Fruit fly (Drosophila melanogaster) whole organism, embryonic: Measurements from ENCODE around the gene enc.

Experiments used
- Adf1 ChIP-seq: fragments of 200-800 bp; sonication (Bioruptor generic); IDR thresholded peaks from 2 replicates; pipeline ENCODE4 v1.3.6; 2022; ENCODE audit warnings: missing biosample characterization, missing genetic modification characterization
- Blimp-1 ChIP-seq: fragments of 200-800 bp; sonication (Bioruptor generic); optimal IDR thresholded peaks from 3 replicates; lab custom pipeline; 2018; ENCODE audit warnings: missing biosample characterization, missing genetic modification characterization, mild to moderate bottlenecking, moderate library complexity, missing genetic modification reagents
- CG10209 ChIP-seq: fragments of 200-800 bp; sonication (Bioruptor generic); optimal IDR thresholded peaks from 3 replicates; lab custom pipeline; 2017; ENCODE audit warnings: missing biosample characterization, mild to moderate bottlenecking, missing genetic modification characterization, missing genetic modification reagents
- CG1024 ChIP-seq: fragments of 200-800 bp; sonication (Bioruptor generic); IDR thresholded peaks from 2 replicates; pipeline ENCODE4 v1.3.6; 2022; ENCODE audit warnings: missing biosample characterization, missing genetic modification characterization
- CG11247 ChIP-seq: fragments of 200-800 bp; sonication (Bioruptor generic); IDR thresholded peaks from 2 replicates; pipeline ENCODE4 v1.3.6; 2022; ENCODE audit warnings: missing biosample characterization, missing genetic modification characterization
- CG11398 ChIP-seq: fragments of 200-800 bp; sonication (Bioruptor generic); optimal IDR thresholded peaks from 2 replicates; lab custom pipeline; 2016; ENCODE audit warnings: missing biosample characterization, missing genetic modification characterization
- CG11504 ChIP-seq: fragments of 200-800 bp; sonication (Bioruptor generic); optimal IDR thresholded peaks from 3 replicates; lab custom pipeline; 2019; ENCODE audit warnings: missing biosample characterization, mild to moderate bottlenecking, missing genetic modification characterization, moderate library complexity
- CG12299 ChIP-seq: fragments of 200-800 bp; sonication (Bioruptor generic); optimal IDR thresholded peaks from 2 replicates; lab custom pipeline; 2018; ENCODE audit warnings: missing biosample characterization, mild to moderate bottlenecking, missing genetic modification characterization
- CG12659 ChIP-seq: fragments of 200-800 bp; sonication (Bioruptor generic); optimal IDR thresholded peaks from 3 replicates; lab custom pipeline; 2017; ENCODE audit warnings: mild to moderate bottlenecking, missing biosample characterization, missing genetic modification reagents, missing genetic modification characterization
- CG12769 ChIP-seq: fragments of 200-800 bp; sonication (Bioruptor generic); optimal IDR thresholded peaks from 2 replicates; lab custom pipeline; 2019; ENCODE audit warnings: missing biosample characterization, mild to moderate bottlenecking, missing genetic modification characterization, moderate library complexity
- CG14860 ChIP-seq: fragments of 200-800 bp; sonication (Bioruptor generic); IDR thresholded peaks from 3 replicates; pipeline ENCODE4 v1.3.6; 2022; ENCODE audit warnings: missing biosample characterization, missing genetic modification characterization; ENCODE audit not compliant: partially characterized antibody
- CG15269 ChIP-seq: fragments of 200-800 bp; sonication (Bioruptor generic); optimal IDR thresholded peaks from 2 replicates; lab custom pipeline; 2018; ENCODE audit warnings: missing biosample characterization, mild to moderate bottlenecking, missing genetic modification characterization, moderate library complexity
- CG1603 ChIP-seq: fragments of 200-800 bp; sonication (Bioruptor generic); optimal IDR thresholded peaks from 2 replicates; lab custom pipeline; 2019; ENCODE audit warnings: missing biosample characterization, mild to moderate bottlenecking, missing genetic modification characterization, moderate library complexity
- CG1647 ChIP-seq: fragments of 200-800 bp; sonication (Bioruptor generic); optimal IDR thresholded peaks from 3 replicates; lab custom pipeline; 2016; ENCODE audit warnings: missing biosample characterization, missing genetic modification characterization
- CG17186 ChIP-seq: fragments of 200-800 bp; sonication (Bioruptor generic); optimal IDR thresholded peaks from 3 replicates; lab custom pipeline; 2017; ENCODE audit warnings: missing biosample characterization, missing genetic modification reagents, missing genetic modification characterization
- CG17568 ChIP-seq: fragments of 200-800 bp; sonication (Bioruptor generic); optimal IDR thresholded peaks from 2 replicates; lab custom pipeline; 2018; ENCODE audit warnings: missing biosample characterization, mild to moderate bottlenecking, missing genetic modification characterization, moderate library complexity
- CG31441 ChIP-seq: fragments of 200-800 bp; sonication (Bioruptor generic); IDR thresholded peaks from 2 replicates; pipeline ENCODE4 v1.3.6; 2022; ENCODE audit warnings: missing biosample characterization, missing genetic modification characterization
- CG42726 ChIP-seq: fragments of 200-800 bp; sonication (Bioruptor generic); IDR thresholded peaks from 2 replicates; pipeline ENCODE4 v1.3.6; 2022; ENCODE audit warnings: missing biosample characterization, missing genetic modification characterization; ENCODE audit not compliant: partially characterized antibody
- CG8765 ChIP-seq: fragments of 200-800 bp; sonication (Bioruptor generic); IDR thresholded peaks from 2 replicates; pipeline ENCODE4 v1.3.6; 2022; ENCODE audit warnings: missing biosample characterization, missing genetic modification characterization
- Dip3 ChIP-seq: fragments of 200-800 bp; sonication (Bioruptor generic); optimal IDR thresholded peaks from 3 replicates; lab custom pipeline; 2016; ENCODE audit warnings: missing biosample characterization, missing genetic modification characterization
- Doc3 ChIP-seq: fragments of 200-800 bp; sonication (Bioruptor generic); IDR thresholded peaks from 3 replicates; pipeline ENCODE4 v1.3.6; 2022; ENCODE audit warnings: missing biosample characterization, missing genetic modification characterization; ENCODE audit not compliant: partially characterized antibody
- Drgx ChIP-seq: fragments of 200-800 bp; sonication (Bioruptor generic); IDR thresholded peaks from 2 replicates; pipeline ENCODE4 v1.3.6; 2022; ENCODE audit warnings: missing biosample characterization, missing genetic modification characterization
- Elba2 ChIP-seq: fragments of 200-800 bp; sonication (Bioruptor generic); optimal IDR thresholded peaks from 3 replicates; lab custom pipeline; 2016; ENCODE audit warnings: missing biosample characterization, missing genetic modification characterization
- GATAe ChIP-seq: fragments of 200-800 bp; sonication (Bioruptor generic); conservative IDR thresholded peaks from 2 replicates; pipeline ENCODE4 v1.3.6; 2022; ENCODE audit warnings: missing biosample characterization, missing genetic modification characterization
- Hey ChIP-seq: fragments of 200-800 bp; sonication (Bioruptor generic); optimal IDR thresholded peaks from 3 replicates; lab custom pipeline; 2018; ENCODE audit warnings: missing biosample characterization, mild to moderate bottlenecking, missing genetic modification characterization
- Med ChIP-seq: fragments of 200-800 bp; sonication (Bioruptor generic); peaks from one replicate; lab custom pipeline; 2016; ENCODE audit warnings: missing biosample characterization, missing genetic modification characterization, mild to moderate bottlenecking, inconsistent platforms, moderate library complexity
- Mes4 ChIP-seq: fragments of 200-800 bp; sonication (Bioruptor generic); optimal IDR thresholded peaks from 2 replicates; lab custom pipeline; 2016; ENCODE audit warnings: missing biosample characterization, missing genetic modification characterization
- NK7.1 ChIP-seq: fragments of 200-800 bp; sonication (Bioruptor generic); optimal IDR thresholded peaks from 3 replicates; lab custom pipeline; 2016; ENCODE audit warnings: missing biosample characterization, missing genetic modification characterization
- Nf-YA ChIP-seq: fragments of 200-800 bp; sonication (Bioruptor generic); IDR thresholded peaks from 2 replicates; pipeline ENCODE4 v1.3.6; 2022; ENCODE audit warnings: missing biosample characterization, missing genetic modification characterization
- Nf-YB ChIP-seq: fragments of 200-800 bp; sonication (Bioruptor generic); optimal IDR thresholded peaks from 3 replicates; lab custom pipeline; 2019; ENCODE audit warnings: missing biosample characterization, mild to moderate bottlenecking, missing genetic modification characterization, moderate library complexity
- Six4 ChIP-seq: fragments of 200-800 bp; sonication (Bioruptor generic); optimal IDR thresholded peaks from 2 replicates; lab custom pipeline; 2016; ENCODE audit warnings: missing biosample characterization, missing genetic modification characterization
- Xbp1 ChIP-seq: fragments of 200-800 bp; sonication (Bioruptor generic); optimal IDR thresholded peaks from 3 replicates; lab custom pipeline; 2016; ENCODE audit warnings: missing biosample characterization, mild to moderate bottlenecking, missing genetic modification characterization
- chm ChIP-seq: fragments of 200-800 bp; sonication (Bioruptor generic); IDR thresholded peaks from 2 replicates; pipeline ENCODE4 v1.3.6; 2022; ENCODE audit warnings: missing biosample characterization, missing genetic modification characterization
- gcm2 ChIP-seq: fragments of 200-800 bp; sonication (Bioruptor generic); optimal IDR thresholded peaks from 2 replicates; lab custom pipeline; 2016; ENCODE audit warnings: missing biosample characterization, missing genetic modification characterization
- gem ChIP-seq: fragments of 200-800 bp; sonication (Bioruptor generic); optimal IDR thresholded peaks from 2 replicates; lab custom pipeline; 2019; ENCODE audit warnings: missing biosample characterization, mild to moderate bottlenecking, missing genetic modification characterization, moderate library complexity
- grn ChIP-seq: fragments of 200-800 bp; sonication (Bioruptor generic); optimal IDR thresholded peaks from 3 replicates; lab custom pipeline; 2017; ENCODE audit warnings: missing biosample characterization, missing genetic modification characterization
- gsb ChIP-seq: fragments of 200-800 bp; sonication (Bioruptor generic); IDR thresholded peaks from 2 replicates; pipeline ENCODE4 v1.3.6; 2022; ENCODE audit warnings: missing biosample characterization, missing genetic modification characterization
- gsb-n ChIP-seq: fragments of 200-800 bp; sonication (Bioruptor generic); optimal IDR thresholded peaks from 3 replicates; lab custom pipeline; 2018; ENCODE audit warnings: missing biosample characterization, mild to moderate bottlenecking, missing genetic modification characterization
- hb ChIP-seq: fragments of 200-800 bp; sonication (Bioruptor generic); IDR thresholded peaks from 3 replicates; pipeline ENCODE4 v1.3.6; 2022; ENCODE audit warnings: missing biosample characterization, missing genetic modification characterization; ENCODE audit not compliant: partially characterized antibody
- hbn ChIP-seq: fragments of 200-800 bp; sonication (Bioruptor generic); IDR thresholded peaks from 2 replicates; pipeline ENCODE4 v1.3.6; 2022; ENCODE audit warnings: missing biosample characterization, missing genetic modification characterization; ENCODE audit not compliant: partially characterized antibody
- ken ChIP-seq: fragments of 200-800 bp; sonication (Bioruptor generic); IDR thresholded peaks from 3 replicates; pipeline ENCODE4 v1.3.6; 2022; ENCODE audit warnings: missing biosample characterization, missing genetic modification characterization
- lola ChIP-seq, 3 experiments: fragments of >200 bp in 2 of 3; fragments of 200-800 bp in 1 of 3; sonication (Bioruptor generic) in 1 of 3; optimal IDR thresholded peaks; 2 replicates each; lab custom pipeline; 2017 to 2019; ENCODE audit warnings: missing biosample characterization in 3 of 3, missing genetic modification characterization in 3 of 3, mild to moderate bottlenecking in 1 of 3, moderate library complexity in 1 of 3
- lov ChIP-seq, 2 experiments: fragments of 200-800 bp in 1 of 2; fragments of >200 bp in 1 of 2; sonication (Bioruptor generic) in 1 of 2; IDR thresholded peaks in 1 of 2; optimal IDR thresholded peaks in 1 of 2; 2 replicates in 1 of 2; 3 replicates in 1 of 2; pipeline versions ENCODE4 v1.3.6 to Lab custom; 2017 to 2022; ENCODE audit warnings: missing biosample characterization in 1 of 2, missing genetic modification characterization in 1 of 2
- nom ChIP-seq: fragments of 200-800 bp; sonication (Bioruptor generic); optimal IDR thresholded peaks from 2 replicates; lab custom pipeline; 2017; ENCODE audit warnings: missing biosample characterization, missing genetic modification characterization, mild to moderate bottlenecking, moderate library complexity, missing genetic modification reagents
- peb ChIP-seq: fragments of 200-800 bp; sonication (Bioruptor generic); IDR thresholded peaks from 2 replicates; pipeline ENCODE4 v1.3.6; 2022; ENCODE audit warnings: missing biosample characterization, missing genetic modification characterization
- ranshi ChIP-seq: fragments of 200-800 bp; sonication (Bioruptor generic); IDR thresholded peaks from 2 replicates; pipeline ENCODE4 v1.3.6; 2022; ENCODE audit warnings: missing biosample characterization, missing genetic modification characterization
- sens ChIP-seq: fragments of 200-800 bp; sonication (Bioruptor generic); peaks from one replicate; lab custom pipeline; 2016; ENCODE audit warnings: missing biosample characterization, missing genetic modification characterization
- seq ChIP-seq: fragments of 200-800 bp; sonication (Bioruptor generic); IDR thresholded peaks from 2 replicates; pipeline ENCODE4 v1.3.6; 2022; ENCODE audit warnings: missing biosample characterization, missing genetic modification characterization
- sob ChIP-seq: fragments of 200-800 bp; sonication (Bioruptor generic); IDR thresholded peaks from 2 replicates; pipeline ENCODE4 v1.3.6; 2022; ENCODE audit warnings: missing biosample characterization, missing genetic modification characterization
- sug ChIP-seq: fragments of 200-800 bp; optimal IDR thresholded peaks from 2 replicates; lab custom pipeline; 2019; ENCODE audit warnings: missing biosample characterization, mild to moderate bottlenecking, missing genetic modification characterization, moderate library complexity
- vfl ChIP-seq: fragments of 200-800 bp; sonication (Bioruptor generic); optimal IDR thresholded peaks from 2 replicates; lab custom pipeline; 2016; ENCODE audit warnings: missing biosample characterization, missing genetic modification characterization

enc gene

DNA sequence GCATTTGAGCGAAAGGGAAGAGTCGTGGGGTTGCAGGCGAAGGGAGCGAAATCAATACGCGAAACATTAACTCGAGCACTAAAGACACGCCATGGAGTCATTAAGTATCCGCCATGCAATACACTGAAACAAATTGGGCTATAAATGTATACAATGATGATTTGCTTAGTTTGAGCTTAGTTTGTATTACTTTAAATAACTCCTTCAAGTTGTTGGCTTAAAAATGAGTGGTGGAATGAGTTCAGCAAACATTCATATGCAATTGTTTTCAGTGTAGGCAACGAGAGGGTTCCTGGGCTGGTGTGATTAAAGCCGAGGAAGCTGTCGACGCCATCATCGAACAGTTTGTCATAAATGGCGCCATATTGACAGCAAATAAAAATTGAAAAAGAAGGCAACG, 20.8 kb upstream of the enc start (continued):
- TF ChIP-seq Mes4 (GFP tag; lab: Kevin White, UChicago): no peak
- TF ChIP-seq vfl (GFP tag; lab: Kevin White, UChicago): no peak
- TF ChIP-seq CG12769 (tag; lab: Kevin White, UChicago): peak; percentile 18
- TF ChIP-seq CG14860 (GFP tag; lab: Robert Waterston, UW): no peak
- TF ChIP-seq Drgx (GFP tag; lab: Robert Waterston, UW): no peak
- no peak for TF ChIP-seq sens (GFP tag; lab: Kevin White, UChicago)
- TF ChIP-seq ranshi (GFP tag; lab: Robert Waterston, UW): no peak
- TF ChIP-seq nom (GFP tag; lab: Kevin White, UChicago): no peak
- peak; percentile 1 for TF ChIP-seq Blimp-1 (GFP tag; lab: Kevin White, UChicago)
- TF ChIP-seq hbn (GFP tag; lab: Robert Waterston, UW): no peak
- TF ChIP-seq Dip3: no peak
- no peak for TF ChIP-seq GATAe
- no peak for TF ChIP-seq grn (GFP tag; lab: Kevin White, UChicago)
- TF ChIP-seq sob: 0 out of 2 replicates have a peak, but pooled peaks have one; percentile 24
- TF ChIP-seq Six4 (GFP tag; lab: Kevin White, UChicago): no peak
- no peak for TF ChIP-seq Elba2 (GFP tag; lab: Kevin White, UChicago)
- TF ChIP-seq Nf-YA (GFP tag; lab: Robert Waterston, UW): no peak
- no peak for TF ChIP-seq gsb-n
- no peak for TF ChIP-seq CG11398 (GFP tag; lab: Kevin White, UChicago)
- no peak for TF ChIP-seq gsb (GFP tag; lab: Robert Waterston, UW)
- peak; percentile 11 for TF ChIP-seq Xbp1
- no peak for TF ChIP-seq sug
- no peak for TF ChIP-seq peb (GFP tag; lab: Robert Waterston, UW)
- TF ChIP-seq CG42726: no peak
- TF ChIP-seq gcm2 (GFP tag; lab: Kevin White, UChicago): no peak
- TF ChIP-seq CG31441 (GFP tag; lab: Robert Waterston, UW): no peak
- no peak for TF ChIP-seq Nf-YB (GFP tag; lab: Kevin White, UChicago)
- TF ChIP-seq chm (GFP tag; lab: Robert Waterston, UW): no peak
- TF ChIP-seq CG11247: no peak
- TF ChIP-seq CG17568 (GFP tag; lab: Kevin White, UChicago): no peak
- no peak for TF ChIP-seq CG1647
- peak; percentile 22 for TF ChIP-seq gem (tag; lab: Kevin White, UChicago)
- no peak for TF ChIP-seq CG15269
- no peak for TF ChIP-seq CG10209 (GFP tag; lab: Kevin White, UChicago)
- TF ChIP-seq lov (optimal IDR thresholded peaks at IDR 0.05; lab: Kevin White, UChicago): no peak
- no peak for TF ChIP-seq lov (GFP tag; IDR thresholded peaks at IDR 0.05; lab: Robert Waterston, UW)
- no peak for TF ChIP-seq hb (GFP tag; lab: Robert Waterston, UW)
- no peak for TF ChIP-seq Doc3 (GFP tag; lab: Robert Waterston, UW)
- TF ChIP-seq CG12659 (GFP tag; lab: Kevin White, UChicago): no peak
- no peak for TF ChIP-seq CG12299
- TF ChIP-seq Hey (tag; lab: Kevin White, UChicago): no peak
- TF ChIP-seq Adf1 (GFP tag; lab: Robert Waterston, UW): no peak
- TF ChIP-seq CG8765 (GFP tag; lab: Robert Waterston, UW): no peak
- TF ChIP-seq CG1024: no peak
- TF ChIP-seq ken: no peak
- no peak for TF ChIP-seq CG17186 (GFP tag; lab: Kevin White, UChicago)
- TF ChIP-seq NK7.1 (GFP tag; lab: Kevin White, UChicago): no peak
- peak; percentile 65 for TF ChIP-seq Med (GFP tag; lab: Kevin White, UChicago)
- no peak for TF ChIP-seq lola (GFP tag; optimal IDR thresholded peaks at IDR 0.05; lab: Kevin White, UChicago)
- peak; percentile 28 for TF ChIP-seq CG1603 (tag; lab: Kevin White, UChicago)
- 0 out of 2 replicates have a peak, but pooled peaks have one; percentile 25 for TF ChIP-seq seq (GFP tag; lab: Robert Waterston, UW)
- TF ChIP-seq CG11504 (tag; lab: Kevin White, UChicago): peak; percentile 11
